Fruit fly (Drosophila melanogaster): Measurements from ENCODE around the gene CG46467.

The CG46467 gene

DNA sequence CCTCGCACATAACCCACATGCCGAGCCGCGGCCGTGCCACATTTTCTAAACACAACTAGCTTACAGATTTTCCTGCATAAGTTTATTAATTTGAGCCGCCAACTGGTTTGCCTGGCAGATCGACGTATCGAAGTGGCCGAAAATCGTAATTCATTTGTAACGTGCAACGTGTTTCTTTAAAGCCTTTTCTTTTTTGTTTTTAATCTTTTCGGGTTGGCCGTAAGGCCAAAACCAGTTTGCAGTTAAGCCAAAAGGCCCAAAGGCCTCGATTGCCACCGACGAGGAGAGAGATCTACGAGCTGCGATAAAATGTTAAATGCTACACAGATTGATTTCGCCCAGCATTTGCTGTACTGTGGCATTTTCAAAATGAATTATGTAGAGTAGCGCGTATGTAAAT lies 28.9 kb downstream of the CG46467 start:
- TF ChIP-seq Dll (optimal IDR thresholded peaks at IDR 0.05) (no peak), CG8478 (optimal IDR thresholded peaks at IDR 0.05) (no peak), psq (optimal IDR thresholded peaks at IDR 0.05) (no peak), pan (optimal IDR thresholded peaks at IDR 0.05) (no peak), EcR (GFP tag; optimal IDR thresholded peaks at IDR 0.05) (no peak)

DNA sequence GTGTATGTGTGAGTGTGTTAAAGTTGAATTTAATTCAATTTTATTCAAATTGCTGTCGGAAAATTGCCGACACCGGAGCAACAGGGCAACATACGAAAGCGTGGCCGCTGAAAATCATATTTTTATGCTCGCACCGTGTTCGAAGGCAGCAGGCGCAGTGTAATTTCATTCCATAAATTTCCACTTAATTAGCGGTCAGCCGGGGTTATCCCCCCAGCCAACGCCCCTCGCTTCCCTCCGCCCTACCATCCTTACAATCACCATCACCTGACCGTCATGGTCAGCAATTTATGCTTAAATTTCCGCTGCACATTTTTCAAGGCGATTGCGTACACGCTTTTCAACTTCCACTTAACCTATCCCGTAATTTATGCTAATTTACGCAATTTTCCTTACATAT lies 30.2 kb downstream of the CG46467 start:
- no peak for TF ChIP-seq EcR (GFP tag; optimal IDR thresholded peaks at IDR 0.05)
- TF ChIP-seq usp (GFP tag; optimal IDR thresholded peaks at IDR 0.05) = no peak
- no peak for TF ChIP-seq psq (optimal IDR thresholded peaks at IDR 0.05)
- TF ChIP-seq CG8478 (optimal IDR thresholded peaks at IDR 0.05) = no peak
- TF ChIP-seq pan (optimal IDR thresholded peaks at IDR 0.05) = no peak
- no peak for TF ChIP-seq Dll (optimal IDR thresholded peaks at IDR 0.05)

DNA sequence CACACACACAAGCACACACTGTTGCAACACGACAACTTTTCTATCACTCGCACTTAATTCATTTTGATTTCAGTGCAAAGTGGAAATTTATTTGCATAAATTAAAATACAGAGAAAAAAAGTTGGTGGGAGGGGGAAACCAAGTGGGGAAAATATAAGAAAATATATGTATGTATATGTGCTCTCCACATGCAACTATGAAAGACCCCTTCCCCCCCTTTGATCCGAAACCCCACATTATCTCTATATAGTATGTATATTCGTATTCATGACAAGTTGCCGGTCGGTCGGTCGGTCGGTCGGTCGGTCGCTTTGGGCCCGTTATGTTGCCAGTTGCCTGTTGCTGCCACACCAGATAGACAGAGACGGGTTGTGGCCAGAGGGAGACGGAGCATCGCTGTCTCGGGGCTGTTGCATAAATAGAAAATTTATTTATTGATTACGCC lies 31.6 kb downstream of the CG46467 start:
- no peak for TF ChIP-seq EcR (GFP tag; optimal IDR thresholded peaks at IDR 0.05)
- no peak for TF ChIP-seq pan (optimal IDR thresholded peaks at IDR 0.05)
- TF ChIP-seq Dll (optimal IDR thresholded peaks at IDR 0.05) = no peak
- no peak for TF ChIP-seq CG8478 (optimal IDR thresholded peaks at IDR 0.05)
- TF ChIP-seq usp (GFP tag; optimal IDR thresholded peaks at IDR 0.05) = no peak
- no peak for TF ChIP-seq psq (optimal IDR thresholded peaks at IDR 0.05)

DNA sequence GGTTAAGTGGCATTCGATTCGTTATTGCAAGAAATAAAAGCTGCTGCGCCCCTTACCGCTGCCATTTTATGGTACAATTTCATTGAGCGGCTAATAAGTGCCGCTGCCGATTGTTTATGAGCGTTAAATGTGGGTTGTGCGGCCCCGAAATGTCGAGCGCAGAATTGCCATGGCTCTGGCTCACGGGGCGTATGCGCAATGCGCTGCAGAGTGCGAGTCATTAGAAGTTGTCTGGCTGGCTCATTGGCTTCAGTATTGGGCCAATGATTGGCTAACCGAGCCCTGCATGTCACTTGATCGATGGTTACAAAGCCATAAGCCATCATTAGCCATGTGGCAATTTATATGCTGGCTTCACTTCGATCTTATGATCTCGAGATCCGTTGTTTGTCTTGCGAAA lies 35.6 kb downstream of the CG46467 start:
- TF ChIP-seq Dll (optimal IDR thresholded peaks at IDR 0.05) = no peak
- no peak for TF ChIP-seq pan (optimal IDR thresholded peaks at IDR 0.05)
- TF ChIP-seq psq (optimal IDR thresholded peaks at IDR 0.05) = no peak
- no peak for TF ChIP-seq EcR (GFP tag; optimal IDR thresholded peaks at IDR 0.05)
- no peak for TF ChIP-seq CG8478 (optimal IDR thresholded peaks at IDR 0.05)
- no peak for TF ChIP-seq usp (GFP tag; optimal IDR thresholded peaks at IDR 0.05)

DNA sequence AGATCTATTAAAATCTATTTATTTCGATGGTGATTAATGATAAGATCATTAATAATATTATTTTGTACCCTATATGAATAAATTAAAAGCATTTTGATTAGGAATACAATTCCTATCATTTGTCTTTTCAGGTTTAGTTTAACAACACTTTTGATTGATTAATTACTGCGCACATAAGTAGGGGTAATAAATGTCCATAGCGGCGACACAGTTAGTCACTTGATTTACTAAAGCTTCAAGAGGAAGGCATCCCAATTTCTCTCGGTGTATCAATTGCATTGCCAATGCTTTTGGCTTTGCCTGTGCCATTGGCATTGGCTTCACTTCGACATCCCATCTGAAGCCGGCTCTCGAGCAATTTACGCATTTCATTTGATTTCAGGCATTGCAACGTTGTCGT lies 36.4 kb downstream of the CG46467 start:
- TF ChIP-seq psq (optimal IDR thresholded peaks at IDR 0.05) (no peak), EcR (GFP tag; optimal IDR thresholded peaks at IDR 0.05) (no peak), CG8478 (optimal IDR thresholded peaks at IDR 0.05) (no peak), pan (optimal IDR thresholded peaks at IDR 0.05) (no peak), usp (GFP tag; optimal IDR thresholded peaks at IDR 0.05) (no peak)

DNA sequence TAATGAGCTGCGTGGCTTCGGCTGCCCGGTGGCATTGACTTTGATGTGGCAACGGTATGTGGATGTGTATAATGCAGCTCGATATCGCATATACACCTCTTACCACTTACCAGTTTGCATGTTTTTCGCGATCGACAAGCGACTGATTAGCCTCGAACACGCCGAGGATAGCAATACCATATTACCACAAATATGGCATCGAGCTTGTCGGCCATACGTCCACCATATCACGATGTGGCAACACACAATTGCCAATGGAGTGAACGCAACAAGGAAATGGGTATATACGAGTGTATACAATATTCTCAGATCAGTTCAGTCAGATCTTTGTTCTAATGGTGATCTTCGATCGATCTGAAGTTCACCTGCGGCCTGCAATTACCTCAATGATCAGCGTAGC lies 37.3 kb downstream of the CG46467 start:
- no peak for TF ChIP-seq Dll (optimal IDR thresholded peaks at IDR 0.05)
- TF ChIP-seq psq (optimal IDR thresholded peaks at IDR 0.05) = no peak
- no peak for TF ChIP-seq EcR (GFP tag; optimal IDR thresholded peaks at IDR 0.05)
- TF ChIP-seq CG8478 (optimal IDR thresholded peaks at IDR 0.05) = no peak
- TF ChIP-seq usp (GFP tag; optimal IDR thresholded peaks at IDR 0.05) = no peak
- TF ChIP-seq pan (optimal IDR thresholded peaks at IDR 0.05) = no peak

DNA sequence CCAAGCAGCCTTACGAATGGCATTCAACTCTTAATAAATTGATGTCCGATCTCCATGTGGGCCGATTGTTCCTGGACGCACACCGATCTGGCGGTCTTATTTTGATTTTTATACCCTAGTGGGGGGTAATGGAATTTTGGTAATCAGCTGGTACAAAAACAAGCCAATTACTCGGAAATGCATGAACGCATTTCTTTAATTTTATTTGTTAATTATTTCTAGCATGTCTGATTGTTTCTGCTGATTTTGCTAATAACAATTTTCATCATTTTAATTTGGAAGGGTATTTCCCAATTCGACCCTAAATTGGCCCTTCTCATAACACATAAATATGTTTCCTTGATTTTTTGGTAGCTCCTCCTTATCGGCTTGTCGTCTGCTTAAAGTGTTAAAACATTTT lies 39.0 kb downstream of the CG46467 start:
- TF ChIP-seq CG8478 (optimal IDR thresholded peaks at IDR 0.05) (no peak), Dll (optimal IDR thresholded peaks at IDR 0.05) (no peak), EcR (GFP tag; optimal IDR thresholded peaks at IDR 0.05) (no peak), psq (optimal IDR thresholded peaks at IDR 0.05) (no peak), usp (GFP tag; optimal IDR thresholded peaks at IDR 0.05) (no peak), pan (optimal IDR thresholded peaks at IDR 0.05) (no peak)

DNA sequence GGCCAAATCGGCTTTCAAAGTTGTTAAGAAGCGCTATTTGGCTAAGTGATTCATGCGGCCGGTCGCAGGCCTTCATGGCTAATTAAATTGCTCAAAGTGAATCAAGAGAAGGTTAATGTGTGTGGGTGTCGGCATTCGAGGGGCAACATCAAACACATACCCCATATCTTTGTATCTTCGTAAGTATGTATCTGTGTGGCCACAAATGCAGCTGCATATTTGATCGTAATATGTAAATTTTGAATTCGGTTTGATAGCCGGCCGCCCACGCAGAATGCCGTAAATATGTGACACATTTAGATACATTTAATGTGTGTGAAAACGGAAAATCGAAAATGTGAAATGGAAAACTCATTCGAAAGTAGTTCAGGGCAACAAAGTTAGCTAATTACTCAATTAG lies 39.8 kb downstream of the CG46467 start:
- TF ChIP-seq usp (GFP tag; optimal IDR thresholded peaks at IDR 0.05) (no peak), psq (optimal IDR thresholded peaks at IDR 0.05) (no peak), pan (optimal IDR thresholded peaks at IDR 0.05) (no peak), Dll (optimal IDR thresholded peaks at IDR 0.05) (no peak), CG8478 (optimal IDR thresholded peaks at IDR 0.05) (no peak), EcR (GFP tag; optimal IDR thresholded peaks at IDR 0.05) (no peak)

DNA sequence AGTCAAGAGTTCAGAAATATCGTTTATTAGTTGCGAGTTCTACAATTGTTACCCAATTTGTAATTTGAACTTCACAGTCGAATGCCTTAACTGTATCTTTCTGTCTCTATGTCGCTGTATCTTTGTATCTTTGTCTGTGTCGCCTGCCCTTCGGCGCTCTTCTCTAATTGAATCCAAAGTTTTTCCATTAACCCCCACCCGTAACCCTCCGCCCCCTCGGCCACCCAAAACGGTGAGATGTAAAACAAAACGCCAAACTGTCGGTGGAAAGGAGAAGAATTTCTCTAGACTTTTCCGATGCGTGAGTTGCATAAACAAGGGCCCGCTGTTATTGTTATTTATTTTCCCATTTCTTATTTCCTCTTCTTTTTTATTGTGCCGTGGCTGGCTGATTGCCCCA lies 41.2 kb downstream of the CG46467 start:
- TF ChIP-seq usp (GFP tag; optimal IDR thresholded peaks at IDR 0.05) (no peak), pan (optimal IDR thresholded peaks at IDR 0.05) (no peak), CG8478 (optimal IDR thresholded peaks at IDR 0.05) (no peak), Dll (optimal IDR thresholded peaks at IDR 0.05) (no peak), psq (optimal IDR thresholded peaks at IDR 0.05) (no peak), EcR (GFP tag; optimal IDR thresholded peaks at IDR 0.05) (no peak)

DNA sequence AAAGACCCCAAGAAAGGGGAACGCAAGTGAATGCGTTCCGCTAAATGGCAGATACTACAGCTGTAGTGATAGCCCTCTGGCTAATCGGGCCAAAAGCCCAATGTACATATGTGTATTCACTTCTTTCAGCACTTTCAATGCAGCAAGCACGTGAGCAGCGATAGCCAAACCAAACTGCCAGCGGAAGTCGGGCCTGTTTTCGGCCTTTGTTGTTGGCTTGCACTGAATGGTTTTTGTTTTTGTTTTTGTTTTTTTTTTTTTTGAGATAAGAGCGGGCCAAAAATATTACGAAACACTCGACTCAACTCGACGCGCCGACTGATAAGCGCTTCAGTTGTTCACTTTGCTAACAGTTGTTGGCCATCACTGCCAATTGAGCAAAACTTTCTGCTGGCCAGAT lies 42.9 kb downstream of the CG46467 start:
- no peak for TF ChIP-seq CG8478 (optimal IDR thresholded peaks at IDR 0.05)
- TF ChIP-seq usp (GFP tag; optimal IDR thresholded peaks at IDR 0.05) = no peak
- no peak for TF ChIP-seq psq (optimal IDR thresholded peaks at IDR 0.05)
- TF ChIP-seq Dll (optimal IDR thresholded peaks at IDR 0.05) = no peak
- no peak for TF ChIP-seq pan (optimal IDR thresholded peaks at IDR 0.05)
- no peak for TF ChIP-seq EcR (GFP tag; optimal IDR thresholded peaks at IDR 0.05)

DNA sequence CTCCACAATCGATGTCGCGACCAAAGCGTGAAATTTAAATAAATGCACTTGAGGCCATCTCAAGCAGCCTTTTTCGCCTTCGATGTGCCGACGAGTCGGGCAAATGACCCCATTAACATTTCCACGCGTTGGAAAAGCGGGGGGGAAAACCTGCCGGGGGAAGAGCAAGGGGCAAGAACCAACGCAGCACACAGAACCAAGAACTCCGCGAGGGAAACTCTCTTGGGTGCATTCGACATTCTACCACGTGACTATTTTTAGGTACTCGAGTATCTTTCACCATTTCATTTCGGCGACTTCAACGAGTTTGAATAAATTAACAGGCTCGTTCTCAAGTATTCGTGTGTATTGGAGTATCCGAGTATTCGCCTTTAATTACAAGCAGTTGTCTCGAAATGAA lies 43.5 kb downstream of the CG46467 start:
- TF ChIP-seq EcR (GFP tag; optimal IDR thresholded peaks at IDR 0.05) (peak in 1 of 2 experiments; percentile 66), usp (GFP tag; optimal IDR thresholded peaks at IDR 0.05) (no peak)

DNA sequence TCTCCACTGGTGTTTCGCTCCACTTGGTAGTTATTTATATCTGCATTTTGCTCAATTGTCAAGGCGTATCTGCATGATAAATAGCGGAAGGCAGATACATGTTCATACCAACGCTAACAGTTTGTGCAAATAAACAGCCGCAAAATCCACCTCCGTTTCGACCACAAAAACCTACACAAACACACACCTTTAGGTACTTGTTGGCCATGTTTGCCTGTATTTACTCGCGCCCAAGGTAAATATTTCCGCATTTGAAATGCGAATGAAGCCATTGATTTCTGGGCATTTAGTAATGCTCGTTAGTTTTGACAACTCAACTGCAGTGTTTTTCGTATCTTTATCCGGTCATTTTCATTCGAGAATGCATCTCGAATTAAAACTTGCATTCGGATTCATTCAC lies 44.3 kb downstream of the CG46467 start:
- TF ChIP-seq pan (optimal IDR thresholded peaks at IDR 0.05) (no peak), CG8478 (optimal IDR thresholded peaks at IDR 0.05) (no peak), Dll (optimal IDR thresholded peaks at IDR 0.05) (no peak), psq (optimal IDR thresholded peaks at IDR 0.05) (no peak), EcR (GFP tag; optimal IDR thresholded peaks at IDR 0.05) (no peak), usp (GFP tag; optimal IDR thresholded peaks at IDR 0.05) (no peak)

DNA sequence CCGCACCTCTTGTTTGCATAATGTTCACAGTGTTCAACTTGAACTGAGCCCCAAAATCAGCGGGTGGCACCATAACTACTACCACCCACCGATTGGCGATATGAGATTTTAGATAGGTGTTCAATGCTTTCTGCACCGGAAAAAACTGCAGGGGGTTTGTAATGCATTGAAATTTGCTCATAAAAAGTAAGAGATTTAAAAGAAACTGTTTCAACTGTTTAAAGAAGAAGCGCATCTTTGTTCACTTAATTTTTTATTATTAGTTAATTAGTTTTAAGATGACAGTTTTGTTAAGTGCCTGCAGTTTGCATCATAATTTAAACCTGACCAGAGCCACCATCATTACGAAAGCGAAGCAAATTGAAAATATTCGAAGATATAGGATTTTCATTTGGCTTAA lies 50.0 kb downstream of the CG46467 start:
- no peak for TF ChIP-seq Dll (optimal IDR thresholded peaks at IDR 0.05)
- TF ChIP-seq psq (optimal IDR thresholded peaks at IDR 0.05) = no peak
- TF ChIP-seq usp (GFP tag; optimal IDR thresholded peaks at IDR 0.05) = no peak
- TF ChIP-seq pan (optimal IDR thresholded peaks at IDR 0.05) = no peak
